Worm (Caenorhabditis elegans): ENCODE results near the gene utx-1.

The utx-1 gene

DNA sequence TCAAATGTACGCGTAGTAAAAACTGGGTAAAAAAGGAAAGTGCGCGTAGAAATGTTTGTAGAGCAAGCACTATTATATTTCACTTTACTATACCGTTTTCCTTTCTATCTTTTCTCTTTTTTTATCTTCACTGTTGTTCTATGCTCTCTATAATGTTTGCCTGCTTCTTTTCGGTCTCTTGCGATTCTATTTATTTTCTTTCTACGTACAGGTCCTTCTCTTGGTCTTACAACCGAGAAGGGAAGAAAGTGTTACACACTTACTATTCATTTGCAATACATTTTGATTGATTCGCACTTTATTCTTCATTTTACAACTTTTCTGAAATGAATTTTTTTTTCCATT lies 7.5 kb downstream of the utx-1 start:
- TF ChIP-seq pax-1 (tag; optimal IDR thresholded peaks at IDR 0.05) (peak; percentile 37), ceh-18 (tag; optimal IDR thresholded peaks at IDR 0.05) (no peak), ceh-45 (GFP tag; IDR thresholded peaks at IDR 0.05) (no peak), unc-86 (tag; optimal IDR thresholded peaks at IDR 0.05) (no peak), dve-1 (tag; optimal IDR thresholded peaks at IDR 0.05) (peak; percentile 9)

DNA sequence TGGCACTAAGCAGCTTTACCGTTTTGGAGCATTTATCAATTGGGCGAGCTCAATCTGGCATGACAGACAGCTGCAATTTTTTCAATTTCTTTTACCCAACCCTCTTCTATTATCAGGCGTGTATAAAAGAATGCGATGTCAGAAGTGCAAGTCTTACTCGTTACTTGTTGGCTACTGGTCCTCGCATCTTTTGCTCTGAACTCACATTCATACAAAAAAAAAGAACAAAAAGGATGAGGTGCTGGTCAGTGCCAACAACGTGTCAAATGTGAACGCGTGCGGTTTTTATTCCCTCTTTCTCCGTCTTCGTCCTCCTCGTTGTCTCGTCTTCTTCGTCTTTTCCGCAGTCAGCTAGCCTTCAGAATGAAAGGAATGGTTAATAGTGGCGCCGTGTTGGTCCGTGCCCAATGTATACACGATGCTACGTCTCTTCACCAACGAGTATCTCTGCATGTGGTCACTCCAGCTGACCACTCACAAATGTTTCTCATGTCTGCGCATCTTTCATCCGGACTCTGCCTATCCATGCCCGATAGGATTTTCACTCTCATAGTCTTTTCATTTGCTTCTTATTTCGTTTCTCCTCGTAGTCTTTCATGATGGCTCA lies 9.0 kb downstream of the utx-1 start:
- TF ChIP-seq hlh-15 (tag; optimal IDR thresholded peaks at IDR 0.05) = no peak
- no peak for TF ChIP-seq ahr-1 (tag; optimal IDR thresholded peaks at IDR 0.05)
- no peak for TF ChIP-seq ceh-9 (tag; optimal IDR thresholded peaks at IDR 0.05)
- no peak for TF ChIP-seq madf-2 (tag; optimal IDR thresholded peaks at IDR 0.05)
- TF ChIP-seq syd-9 (tag; optimal IDR thresholded peaks at IDR 0.05) = no peak
- TF ChIP-seq fkh-10 (GFP tag; optimal IDR thresholded peaks at IDR 0.05) = no peak
- TF ChIP-seq sox-4 (tag; optimal IDR thresholded peaks at IDR 0.05) = no peak
- peak; percentile 45 for TF ChIP-seq ceh-34 (tag; optimal IDR thresholded peaks at IDR 0.05)
- TF ChIP-seq hlh-13 (GFP tag; optimal IDR thresholded peaks at IDR 0.05) = no peak
- TF ChIP-seq sox-2 (GFP tag; IDR thresholded peaks at IDR 0.05) = no peak
- no peak for TF ChIP-seq tbx-7 (tag; optimal IDR thresholded peaks at IDR 0.05)
- no peak for TF ChIP-seq ama-1 (optimal IDR thresholded peaks at IDR 0.05)
- no peak for TF ChIP-seq Y22D7AL.16 (tag; optimal IDR thresholded peaks at IDR 0.05)
- no peak for TF ChIP-seq T23F11.4 (GFP tag; optimal IDR thresholded peaks at IDR 0.05)
- TF ChIP-seq sdc-2 (tag; optimal IDR thresholded peaks at IDR 0.05) = no peak
- no peak for TF ChIP-seq dve-1 (tag; optimal IDR thresholded peaks at IDR 0.05)
- no peak for TF ChIP-seq C38D4.7 (GFP tag; optimal IDR thresholded peaks at IDR 0.05)
- TF ChIP-seq ceh-24 (tag; optimal IDR thresholded peaks at IDR 0.05) = no peak
- no peak for TF ChIP-seq pha-4 (tag; optimal IDR thresholded peaks at IDR 0.05)
- no peak for TF ChIP-seq pqm-1 (tag; optimal IDR thresholded peaks at IDR 0.05)
- no peak for TF ChIP-seq ref-2 (tag; optimal IDR thresholded peaks at IDR 0.05)
- no peak for TF ChIP-seq fax-1 (tag; optimal IDR thresholded peaks at IDR 0.05)
- no peak for TF ChIP-seq ttx-3 (tag; optimal IDR thresholded peaks at IDR 0.05)
- TF ChIP-seq ceh-30 (tag; optimal IDR thresholded peaks at IDR 0.05) = no peak
- no peak for TF ChIP-seq pax-1 (tag; optimal IDR thresholded peaks at IDR 0.05)
- TF ChIP-seq nfya-1 (tag; optimal IDR thresholded peaks at IDR 0.05) = peak; percentile 86
- TF ChIP-seq unc-3 (GFP tag; conservative IDR thresholded peaks at IDR 0.05) = no peak
- no peak for TF ChIP-seq unc-3 (tag; optimal IDR thresholded peaks at IDR 0.05)
- no peak for TF ChIP-seq elt-4 (tag; optimal IDR thresholded peaks at IDR 0.05)
- no peak for TF ChIP-seq ceh-22 (tag; optimal IDR thresholded peaks at IDR 0.05)
- no peak for TF ChIP-seq fkh-6 (tag; optimal IDR thresholded peaks at IDR 0.05)
- TF ChIP-seq tbx-2 (tag; optimal IDR thresholded peaks at IDR 0.05) = peak; percentile 32
- no peak for TF ChIP-seq C08G9.2 (tag; optimal IDR thresholded peaks at IDR 0.05)
- TF ChIP-seq ceh-2 (tag; optimal IDR thresholded peaks at IDR 0.05) = no peak
- no peak for TF ChIP-seq unc-42 (tag; optimal IDR thresholded peaks at IDR 0.05)
- no peak for TF ChIP-seq che-1 (tag; optimal IDR thresholded peaks at IDR 0.05)
- TF ChIP-seq K02D7.2 (tag; optimal IDR thresholded peaks at IDR 0.05) = no peak
- no peak for TF ChIP-seq lim-6 (tag; optimal IDR thresholded peaks at IDR 0.05)
- TF ChIP-seq unc-55 (GFP tag; optimal IDR thresholded peaks at IDR 0.05) = no peak
- TF ChIP-seq ceh-45 (GFP tag; IDR thresholded peaks at IDR 0.05) = no peak
- TF ChIP-seq K09A11.1 (tag; optimal IDR thresholded peaks at IDR 0.05; ENCODE audit: insufficient read depth) = no peak
- TF ChIP-seq gmeb-2 (tag; optimal IDR thresholded peaks at IDR 0.05) = no peak
- peak; percentile 71 for TF ChIP-seq ceh-31 (tag; optimal IDR thresholded peaks at IDR 0.05)
- no peak for TF ChIP-seq pros-1 (tag; optimal IDR thresholded peaks at IDR 0.05)
- no peak for TF ChIP-seq ceh-6 (GFP tag; optimal IDR thresholded peaks at IDR 0.05)
- TF ChIP-seq nhr-232 (tag; optimal IDR thresholded peaks at IDR 0.05) = no peak
- TF ChIP-seq F13H6.1 (tag; optimal IDR thresholded peaks at IDR 0.05) = peak; percentile 86
- TF ChIP-seq hlh-30 (tag; optimal IDR thresholded peaks at IDR 0.05; ENCODE audit: insufficient read depth) = peak; percentile 12
- TF ChIP-seq zip-5 (tag; optimal IDR thresholded peaks at IDR 0.05) = no peak
- no peak for TF ChIP-seq mec-3 (tag; optimal IDR thresholded peaks at IDR 0.05; ENCODE audit: borderline replicate concordance)
